Fruit fly (Drosophila melanogaster): ENCODE data around the gene CG43254.

dm6 chr3R:7759486-7759885 is 20.1 kb upstream of the CG43254 start, which contains the start of gene Sp7:
- TF ChIP-seq CG8478 (optimal IDR thresholded peaks at IDR 0.05) (no peak), usp (GFP tag; optimal IDR thresholded peaks at IDR 0.05) (no peak), psq (optimal IDR thresholded peaks at IDR 0.05) (no peak), pan (optimal IDR thresholded peaks at IDR 0.05) (no peak)

Data from whole organism.